Fruit fly (Drosophila melanogaster): ENCODE measurements around the gene CG14187.

Gene CG14187

DNA sequence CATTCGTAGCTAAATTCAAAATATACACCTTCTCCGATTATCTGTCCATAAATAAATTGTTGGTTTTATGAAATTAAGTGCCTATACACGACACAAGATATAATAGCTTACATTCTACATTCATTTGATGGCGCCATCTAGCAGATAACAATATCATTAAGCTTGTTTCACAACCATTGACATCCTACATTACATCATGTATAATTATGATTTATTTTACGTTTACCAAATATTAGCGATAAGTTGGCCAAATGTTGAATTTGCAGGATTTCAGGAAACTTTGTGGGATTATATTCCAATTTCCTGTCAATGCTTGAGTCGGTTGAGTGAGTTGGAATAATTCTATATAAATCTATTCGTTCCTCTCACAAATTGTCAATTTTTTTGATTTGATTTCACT, 15.3 kb downstream of the CG14187 start (continued):
- TF ChIP-seq CG8388 (GFP tag; optimal IDR thresholded peaks at IDR 0.05) (no peak), so (GFP tag; IDR thresholded peaks at IDR 0.05) (no peak), CG11723 (GFP tag; optimal IDR thresholded peaks at IDR 0.05) (no peak), sc (optimal IDR thresholded peaks at IDR 0.05) (no peak), sc (GFP tag; optimal IDR thresholded peaks at IDR 0.05) (no peak), D19A (tag; optimal IDR thresholded peaks at IDR 0.05) (no peak), Nf-YB (GFP tag; optimal IDR thresholded peaks at IDR 0.05) (no peak), Sry-β (GFP tag; optimal IDR thresholded peaks at IDR 0.05) (no peak), CG14050 (GFP tag; IDR thresholded peaks at IDR 0.05) (no peak), seq (GFP tag; IDR thresholded peaks at IDR 0.05) (no peak), gem (tag; optimal IDR thresholded peaks at IDR 0.05) (no peak), btn (GFP tag; optimal IDR thresholded peaks at IDR 0.05) (no peak), dmrt99B (tag; optimal IDR thresholded peaks at IDR 0.05) (no peak), ken (GFP tag; IDR thresholded peaks at IDR 0.05) (no peak), BEAF-32 (GFP tag; optimal IDR thresholded peaks at IDR 0.05) (no peak), danr (GFP tag; IDR thresholded peaks at IDR 0.05) (no peak), CG11085 (GFP tag; IDR thresholded peaks at IDR 0.05) (no peak), Optix (GFP tag; IDR thresholded peaks at IDR 0.05) (no peak), CG34376 (GFP tag; optimal IDR thresholded peaks at IDR 0.05) (no peak), repo (GFP tag; optimal IDR thresholded peaks at IDR 0.05) (no peak), CG31365 (tag; optimal IDR thresholded peaks at IDR 0.05) (no peak), Blimp-1 (GFP tag; optimal IDR thresholded peaks at IDR 0.05) (no peak), slbo (GFP tag; IDR thresholded peaks at IDR 0.05) (0 out of 2 replicates have a peak, but pooled peaks have one; percentile 11), run (tag; optimal IDR thresholded peaks at IDR 0.05) (no peak), NC2β (GFP tag; optimal IDR thresholded peaks at IDR 0.05) (no peak), onecut (GFP tag; IDR thresholded peaks at IDR 0.05) (no peak), fd96Cb (tag; optimal IDR thresholded peaks at IDR 0.05) (no peak), Oaz (GFP tag; IDR thresholded peaks at IDR 0.05) (no peak), gsb-n (tag; optimal IDR thresholded peaks at IDR 0.05) (no peak), CG12071 (GFP tag; optimal IDR thresholded peaks at IDR 0.05) (no peak), sob (GFP tag; IDR thresholded peaks at IDR 0.05) (peak; percentile 60), pan (optimal IDR thresholded peaks at IDR 0.05) (no peak), pan (GFP tag; optimal IDR thresholded peaks at IDR 0.05 in 1 of 2, IDR thresholded peaks at IDR 0.05 in 1 of 2) (no peak), chn (GFP tag; optimal IDR thresholded peaks at IDR 0.05) (no peak), tgo (GFP tag; IDR thresholded peaks at IDR 0.05) (no peak), Oli (tag; optimal IDR thresholded peaks at IDR 0.05) (no peak), HmgZ (tag; optimal IDR thresholded peaks at IDR 0.05) (peak; percentile 41), sna (GFP tag; IDR thresholded peaks at IDR 0.05; ENCODE audit: partially characterized antibody) (no peak), pita (GFP tag; optimal IDR thresholded peaks at IDR 0.05) (peak; percentile 60), CG4424 (GFP tag; optimal IDR thresholded peaks at IDR 0.05) (no peak), CG11695 (GFP tag; IDR thresholded peaks at IDR 0.05) (no peak), CG14965 (GFP tag; optimal IDR thresholded peaks at IDR 0.05; ENCODE audit: borderline replicate concordance) (no peak), ara (GFP tag; IDR thresholded peaks at IDR 0.05) (no peak), lilli (GFP tag; optimal IDR thresholded peaks at IDR 0.05) (no peak), CG13775 (GFP tag; optimal IDR thresholded peaks at IDR 0.05) (no peak), CG7839 (tag; optimal IDR thresholded peaks at IDR 0.05) (no peak), CG18619 (GFP tag; optimal IDR thresholded peaks at IDR 0.05) (no peak), unpg (GFP tag; optimal IDR thresholded peaks at IDR 0.05) (no peak), CG42726 (GFP tag; IDR thresholded peaks at IDR 0.05; ENCODE audit: partially characterized antibody) (peak; percentile 91), CG12942 (GFP tag; optimal IDR thresholded peaks at IDR 0.05) (peak; percentile 13), ranshi (GFP tag; IDR thresholded peaks at IDR 0.05) (no peak), CG16863 (GFP tag; optimal IDR thresholded peaks at IDR 0.05) (no peak), mam (GFP tag; optimal IDR thresholded peaks at IDR 0.05) (peak; percentile 23)

Data from whole organism, embryonic.